Fruit fly (Drosophila melanogaster) whole organism, adult: ENCODE results near the gene Ir100a.

Experiments used
- CG7101 ChIP-seq: fragments of 200-800 bp; sonication (Bioruptor generic); optimal IDR thresholded peaks from 2 replicates; lab custom pipeline; 2018; ENCODE audit warnings: missing biosample characterization, mild to moderate bottlenecking, missing genetic modification characterization, moderate library complexity
- bab1 ChIP-seq: fragments of 200-800 bp; sonication (Bioruptor generic); optimal IDR thresholded peaks from 3 replicates; lab custom pipeline; 2019; ENCODE audit warnings: missing biosample characterization, mild to moderate bottlenecking, missing genetic modification characterization, moderate library complexity

DNA sequence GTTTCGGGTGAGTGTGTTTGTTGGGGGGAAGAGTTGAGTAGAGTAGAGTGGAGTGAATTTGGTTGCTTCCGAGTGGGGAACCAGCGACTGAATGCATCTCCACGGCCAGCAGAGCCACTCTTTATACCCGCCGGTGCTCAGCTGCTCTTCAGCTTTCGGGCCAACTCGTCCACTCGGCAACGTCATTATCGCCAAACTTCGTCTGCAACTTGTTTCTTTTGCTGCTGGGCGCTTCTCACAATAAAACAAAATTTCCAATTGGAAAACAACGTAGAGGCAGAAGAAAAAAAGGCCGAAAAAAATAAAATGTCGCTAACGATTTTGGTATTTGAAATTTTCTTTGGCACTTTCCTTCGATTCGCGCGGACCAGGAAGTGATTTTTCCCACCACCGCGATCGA lies 36.1 kb upstream of the Ir100a start, which contains the start of gene CG2150:
- TF ChIP-seq bab1 (GFP tag; lab: Kevin White, UChicago): no peak
- TF ChIP-seq CG7101 (tag; lab: Kevin White, UChicago): no peak
